Worm (Caenorhabditis elegans): Measurements from ENCODE around the gene fbxb-37.
"Not testable (repeated sequence)": the region's sequence is repeated elsewhere in the genome, so short reads cannot be mapped to it uniquely, and the experiment has no call there.

Gene fbxb-37

DNA sequence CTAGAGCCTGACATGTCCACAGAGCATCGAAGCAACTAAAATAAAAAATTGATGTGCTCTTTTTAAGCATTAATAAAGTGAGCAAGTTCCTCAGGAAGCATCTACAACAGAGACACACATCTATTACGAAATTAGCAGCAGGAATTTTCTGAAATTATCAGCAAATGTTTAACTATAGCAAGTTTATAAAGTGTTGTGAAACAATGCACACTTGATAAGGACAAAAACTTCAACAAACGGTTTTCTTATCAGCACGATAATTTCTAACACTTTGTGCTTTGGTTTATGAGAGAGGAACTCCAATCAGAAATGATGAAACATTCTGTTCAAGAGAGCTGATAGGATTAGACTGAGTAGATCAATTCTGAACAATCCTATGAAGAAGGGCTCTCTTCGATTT lies 3.1 kb downstream of the fbxb-37 start, which contains the start of gene trpl-5:
TSS of gene trpl-5 (minus strand) at position 32 of the 400 bp plus-strand sequence.
- no peak for TF ChIP-seq unc-62 (GFP tag; optimal IDR thresholded peaks at IDR 0.05)

DNA sequence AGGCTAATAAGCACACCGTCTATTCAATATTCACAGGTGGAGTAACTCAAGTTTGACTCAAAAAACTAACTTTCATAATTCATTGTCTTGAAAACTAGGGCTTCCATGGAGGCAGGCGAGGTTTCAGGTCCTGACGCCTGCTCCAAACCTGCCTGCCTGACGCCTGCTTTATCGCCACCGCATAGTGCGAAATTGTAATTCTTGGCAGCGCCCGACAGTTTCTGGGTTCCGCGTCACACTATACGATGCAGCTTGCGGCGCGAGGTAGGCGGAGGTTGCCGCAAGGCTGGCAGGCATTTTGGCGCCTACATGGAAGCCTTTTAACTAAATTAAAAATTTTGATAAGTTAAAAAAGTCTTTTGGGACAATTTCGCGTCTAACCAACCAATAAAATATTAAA lies 6.5 kb downstream of the fbxb-37 start:
- no peak for TF ChIP-seq unc-62 (GFP tag; optimal IDR thresholded peaks at IDR 0.05)

DNA sequence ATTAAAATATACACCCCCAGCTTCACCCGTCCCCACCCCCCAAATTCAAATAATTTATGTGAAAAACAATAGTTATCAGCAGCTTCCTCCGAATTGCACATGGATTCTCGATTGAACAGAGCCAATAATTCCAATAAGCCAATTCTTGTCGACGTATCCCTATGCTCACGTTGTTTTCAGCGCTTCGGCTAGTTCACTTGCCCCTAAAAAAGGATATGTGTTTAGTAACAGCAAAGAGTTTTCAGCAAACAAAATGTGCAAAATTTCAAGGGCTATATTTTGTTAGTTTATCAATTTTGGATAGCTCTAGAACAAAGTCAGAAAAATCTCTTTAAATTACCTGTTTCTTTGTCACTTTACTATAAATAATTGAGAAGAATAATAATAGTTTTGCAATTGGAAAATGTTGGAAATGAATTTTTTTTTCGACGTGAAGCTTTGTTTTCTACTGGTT lies 9.9 kb downstream of the fbxb-37 start, which contains the start of the genes T16A1.5 and fbxc-49:
TSS of gene T16A1.5 (minus strand) at position 101 of the 454 bp plus-strand sequence.
TSS of gene fbxc-49 (plus strand) at position 404 of the 454 bp plus-strand sequence.
- TF ChIP-seq unc-62 (GFP tag; optimal IDR thresholded peaks at IDR 0.05), result no peak

DNA sequence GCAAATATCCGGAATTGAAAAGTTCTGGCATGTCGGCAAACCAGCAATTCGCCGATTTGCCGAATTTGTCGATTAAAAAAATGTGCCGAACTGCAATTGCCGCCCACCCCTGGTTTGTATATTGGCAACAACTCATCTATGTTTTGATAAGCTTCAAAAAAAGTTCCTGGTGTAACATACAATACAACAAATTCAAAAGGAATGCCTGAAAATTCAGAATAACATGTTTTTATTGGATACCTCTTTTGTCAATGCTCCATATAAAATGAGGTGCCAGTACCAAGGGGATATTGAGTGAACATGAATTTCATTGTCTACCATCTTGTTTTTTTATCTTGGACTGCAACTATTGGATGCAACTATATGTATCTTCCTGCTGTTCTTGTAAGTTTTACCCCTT lies 12.4 kb downstream of the fbxb-37 start, which contains the start of gene T16A1.4:
TSS of gene T16A1.4 (plus strand) at position 301 of the 400 bp plus-strand sequence.
- no peak for TF ChIP-seq unc-62 (GFP tag; optimal IDR thresholded peaks at IDR 0.05)

DNA sequence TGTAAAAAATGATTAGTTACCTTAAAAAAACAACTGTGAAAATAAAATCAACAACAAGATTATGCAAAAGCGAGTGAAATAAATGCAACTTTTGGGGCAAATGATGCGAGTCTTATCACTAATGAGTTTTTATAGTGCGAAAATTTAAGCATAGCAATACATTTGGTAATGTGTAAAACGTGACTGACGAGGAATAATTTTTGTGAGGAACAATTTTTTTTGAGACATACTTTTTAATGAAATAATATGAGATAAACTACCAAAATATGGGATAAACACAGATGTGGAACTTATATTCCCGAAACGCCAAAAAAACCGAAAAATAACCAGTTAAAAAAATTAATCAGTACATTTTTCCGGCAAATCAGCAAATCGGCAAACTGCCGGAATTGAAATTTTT lies 13.3 kb downstream of the fbxb-37 start, which contains the start of gene F07E5.9:
TSS of gene F07E5.9 (minus strand) at position 101 of the 400 bp plus-strand sequence.
- no peak for TF ChIP-seq unc-62 (GFP tag; optimal IDR thresholded peaks at IDR 0.05)

DNA sequence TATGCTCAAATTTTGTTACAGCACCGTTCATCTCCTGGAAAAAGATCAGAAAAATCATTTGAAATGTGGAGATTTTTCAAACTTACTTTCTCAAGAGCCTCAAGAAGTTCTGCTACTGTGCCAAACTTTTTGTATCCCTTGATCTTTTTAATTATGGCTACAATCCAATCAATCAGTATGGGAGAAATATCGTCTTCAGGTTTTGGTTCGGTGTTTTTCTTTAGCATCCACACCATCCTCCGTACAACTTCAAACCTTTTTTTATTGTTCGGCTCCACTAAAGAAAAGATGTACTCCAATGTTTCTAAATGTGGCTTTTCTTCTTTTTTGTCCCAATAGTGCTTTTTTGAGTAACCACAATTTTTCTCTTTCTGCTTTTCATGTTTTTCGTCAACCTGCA lies 17.2 kb downstream of the fbxb-37 start:
- no peak for TF ChIP-seq unc-62 (GFP tag; optimal IDR thresholded peaks at IDR 0.05)

DNA sequence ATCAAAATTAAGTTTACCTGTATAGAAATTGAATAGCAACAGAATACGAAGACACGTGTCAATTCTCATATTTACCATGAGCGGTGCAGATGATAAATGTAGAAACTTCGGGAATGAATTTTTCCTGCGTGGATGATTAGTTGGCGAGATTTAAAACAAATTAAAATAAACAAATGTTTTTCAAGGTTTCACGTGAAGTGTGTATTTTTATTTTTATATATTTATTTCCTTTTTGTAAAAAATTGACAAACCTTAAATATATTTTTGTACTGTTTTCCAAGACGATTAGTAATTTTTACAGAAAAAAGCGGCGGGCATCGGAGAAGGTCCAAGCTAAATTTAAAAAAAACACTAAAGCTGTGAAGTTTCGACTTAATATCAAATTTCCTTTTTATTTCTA lies 18.2 kb downstream of the fbxb-37 start, which contains the start of gene F07E5.8:
TSS of gene F07E5.8 (minus strand) at position 101 of the 400 bp plus-strand sequence.
- no peak for TF ChIP-seq unc-62 (GFP tag; optimal IDR thresholded peaks at IDR 0.05)

DNA sequence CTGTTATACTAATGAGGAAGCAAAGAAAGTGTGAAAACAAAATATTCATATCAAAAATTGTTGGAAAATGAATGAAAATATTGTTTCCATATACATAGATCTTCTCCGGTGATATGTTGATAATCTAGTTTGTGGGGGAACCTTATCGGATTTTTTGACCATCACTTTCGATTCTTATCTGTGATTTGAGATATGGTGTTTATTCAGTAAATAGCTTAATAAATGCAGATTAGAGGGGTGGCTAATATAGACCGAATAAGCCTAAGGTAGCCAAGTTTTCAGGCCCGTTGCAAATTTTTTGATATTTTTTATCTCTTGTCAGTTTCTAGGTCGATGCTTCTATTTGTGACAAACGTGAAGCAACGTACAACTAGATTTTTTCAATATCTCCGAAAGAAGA lies 22.2 kb downstream of the fbxb-37 start, which contains the start of gene F07E5.7:
TSS of gene F07E5.7 (minus strand) at position 101 of the 400 bp plus-strand sequence.
- TF ChIP-seq unc-62 (GFP tag; optimal IDR thresholded peaks at IDR 0.05), result no peak

DNA sequence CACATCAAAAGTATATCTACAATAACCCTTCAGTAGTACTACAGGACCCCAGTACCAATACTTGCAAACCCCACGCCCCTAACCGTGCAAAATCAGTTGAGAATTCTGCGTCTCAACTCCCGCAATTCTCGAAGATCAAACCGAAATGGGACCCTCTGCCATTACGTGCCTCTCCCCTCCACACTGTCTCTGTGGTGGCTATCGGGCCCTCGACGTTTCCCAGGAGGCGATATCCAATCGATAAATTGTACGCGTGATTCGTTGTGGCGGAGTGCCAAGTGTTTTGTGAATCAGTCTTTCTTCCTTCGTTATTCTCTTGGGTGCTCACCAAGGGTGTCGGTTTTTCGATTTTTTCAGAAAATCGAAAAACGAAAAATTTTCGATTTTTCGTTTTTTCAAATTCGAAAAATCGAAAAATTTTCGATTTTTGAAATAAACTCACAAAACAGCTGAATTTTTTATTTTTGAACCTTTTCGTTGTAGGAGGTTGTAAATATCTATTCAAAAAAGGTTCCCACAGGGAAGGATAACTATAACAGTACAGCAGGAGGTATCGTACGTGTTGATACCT lies 26.1 kb downstream of the fbxb-37 start, which contains the start of gene F07E5.12:
TSS of gene F07E5.12 (plus strand) at position 521 of the 571 bp plus-strand sequence.
- TF ChIP-seq unc-62 (GFP tag; optimal IDR thresholded peaks at IDR 0.05), result not testable (repeated sequence)

DNA sequence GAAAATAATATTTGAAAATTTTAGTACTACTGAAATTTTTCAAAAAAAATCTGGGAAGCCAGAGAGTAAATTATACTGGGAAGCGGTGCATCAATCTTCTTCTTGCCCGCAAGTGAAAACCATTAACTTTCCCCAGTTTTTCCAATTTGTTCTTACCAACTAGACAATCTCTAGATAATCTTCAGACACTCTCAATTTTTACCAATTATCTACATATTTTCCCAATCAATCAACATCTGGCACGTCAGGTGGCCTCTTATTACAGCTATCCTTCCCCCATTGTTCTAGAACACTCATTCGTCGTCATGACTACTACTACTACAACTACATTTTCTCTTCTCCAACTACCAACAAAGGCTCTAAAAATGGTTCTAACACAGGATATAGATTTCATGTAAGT lies 29.2 kb downstream of the fbxb-37 start, which contains the start of gene fbxb-6:
TSS of gene fbxb-6 (plus strand) at position 301 of the 400 bp plus-strand sequence.
- TF ChIP-seq unc-62 (GFP tag; optimal IDR thresholded peaks at IDR 0.05), result no peak

DNA sequence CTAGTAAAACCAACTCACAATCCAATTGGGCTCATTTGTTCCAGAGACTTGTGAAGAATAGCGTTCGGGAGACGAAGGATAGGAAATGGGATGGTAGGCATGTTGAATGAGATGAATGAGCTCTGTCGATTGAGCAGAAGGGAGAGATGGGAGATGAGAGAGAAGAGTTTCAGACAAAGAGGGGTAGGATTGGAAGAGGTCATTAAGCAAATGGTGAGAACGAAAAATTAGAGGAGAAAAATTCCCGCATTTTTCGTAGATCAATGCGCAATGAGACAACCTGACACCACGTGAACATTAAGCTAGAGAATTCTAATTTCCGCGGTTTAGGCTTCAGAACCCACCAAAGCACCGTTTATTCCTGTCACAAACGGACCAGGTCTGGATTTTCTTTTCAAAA lies 29.7 kb downstream of the fbxb-37 start, which contains the start of gene F07E5.13:
TSS of gene F07E5.13 (minus strand) at position 101 of the 400 bp plus-strand sequence.
- TF ChIP-seq unc-62 (GFP tag; optimal IDR thresholded peaks at IDR 0.05), result no peak

DNA sequence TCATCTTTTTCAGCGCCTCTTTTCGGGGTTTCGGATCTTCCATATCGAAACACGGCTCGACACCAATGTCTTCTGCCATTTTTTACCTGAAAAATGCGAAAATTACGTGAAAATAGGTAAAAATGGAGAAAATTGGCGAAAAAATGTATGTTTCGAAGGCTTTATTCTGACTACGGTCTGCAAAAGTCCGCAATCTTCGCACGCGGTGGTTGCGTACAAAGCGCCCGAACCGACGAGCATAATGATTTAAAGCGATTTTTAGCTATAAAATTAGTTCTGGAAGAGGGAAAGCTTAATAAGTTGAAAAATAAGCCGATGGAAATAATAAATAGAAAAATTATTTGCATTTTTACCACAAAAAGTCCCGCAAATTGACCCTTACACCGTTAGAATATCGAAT lies 34.7 kb downstream of the fbxb-37 start, which contains the start of gene F07E5.5:
TSS of gene F07E5.5 (minus strand) at position 86 of the 400 bp plus-strand sequence.
- TF ChIP-seq unc-62 (GFP tag; optimal IDR thresholded peaks at IDR 0.05), result no peak

DNA sequence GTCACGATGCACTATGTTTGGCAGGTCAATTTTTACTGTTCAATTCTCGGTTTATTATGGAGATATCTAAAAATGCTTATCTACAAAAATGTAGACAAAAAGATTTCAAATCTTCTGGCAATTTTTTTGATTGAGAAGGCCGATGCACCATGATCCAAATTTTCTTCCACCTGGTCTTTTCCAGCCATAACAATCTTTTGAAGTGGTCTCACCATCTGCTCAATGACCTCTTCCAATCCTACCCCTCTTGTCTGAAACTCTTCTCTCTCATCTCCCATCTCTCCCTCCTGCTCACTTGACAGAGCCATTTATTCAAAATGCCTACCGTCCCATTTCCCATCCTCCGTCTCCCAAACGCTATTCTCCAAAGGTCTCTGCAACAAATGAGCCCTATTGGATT lies 42.3 kb downstream of the fbxb-37 start, which contains the start of gene fbxb-35:
TSS of gene fbxb-35 (plus strand) at position 301 of the 400 bp plus-strand sequence.
- no peak for TF ChIP-seq unc-62 (GFP tag; optimal IDR thresholded peaks at IDR 0.05)

DNA sequence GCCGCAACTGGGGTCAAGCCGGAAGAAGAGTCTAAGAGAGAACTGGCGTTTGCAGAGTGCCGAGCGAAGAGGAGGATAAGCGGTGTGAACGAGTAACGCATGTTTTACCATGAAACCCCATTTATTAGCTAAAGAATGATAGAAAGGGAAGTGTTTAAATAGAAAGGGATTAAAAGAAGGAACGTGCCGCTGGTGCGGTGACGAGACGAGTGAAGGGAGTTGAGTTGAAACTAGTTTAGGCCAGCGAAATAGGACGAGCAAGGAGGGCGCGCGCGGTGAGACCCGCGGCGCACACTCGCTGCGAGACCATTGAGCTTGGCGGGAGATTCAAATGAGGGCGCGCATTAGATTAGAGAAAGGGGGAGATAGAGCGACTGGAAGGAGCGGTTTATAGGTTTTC lies 47.1 kb downstream of the fbxb-37 start, which contains the start of gene math-1:
TSS of gene math-1 (minus strand) at position 101 of the 400 bp plus-strand sequence.
- not testable (repeated sequence) for TF ChIP-seq unc-62 (GFP tag; optimal IDR thresholded peaks at IDR 0.05)

DNA sequence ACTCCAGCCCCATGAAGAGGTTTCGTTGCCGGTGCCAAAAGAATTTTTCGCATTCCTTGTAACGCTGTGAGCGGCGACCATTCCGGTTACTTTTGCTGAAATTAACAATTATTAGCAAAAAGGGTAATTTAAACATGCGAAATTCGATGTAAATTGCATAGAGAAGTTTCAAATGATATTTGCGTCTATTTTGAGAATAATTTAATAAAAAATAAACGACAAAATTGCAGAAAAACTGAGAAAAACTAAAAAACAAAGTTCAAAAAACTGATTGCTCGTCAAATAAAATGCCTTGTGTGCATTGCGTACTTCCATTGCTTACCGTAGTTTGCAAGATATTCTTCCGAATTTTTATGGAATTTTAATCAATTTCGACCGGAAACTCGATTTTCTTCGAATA lies 48.2 kb downstream of the fbxb-37 start, which contains the start of gene bath-24:
TSS of gene bath-24 (minus strand) at position 101 of the 400 bp plus-strand sequence.
- TF ChIP-seq unc-62 (GFP tag; optimal IDR thresholded peaks at IDR 0.05), result no peak
